Worm (Caenorhabditis elegans): Measurements from ENCODE around the gene F19G12.9.

The F19G12.9 gene

DNA sequence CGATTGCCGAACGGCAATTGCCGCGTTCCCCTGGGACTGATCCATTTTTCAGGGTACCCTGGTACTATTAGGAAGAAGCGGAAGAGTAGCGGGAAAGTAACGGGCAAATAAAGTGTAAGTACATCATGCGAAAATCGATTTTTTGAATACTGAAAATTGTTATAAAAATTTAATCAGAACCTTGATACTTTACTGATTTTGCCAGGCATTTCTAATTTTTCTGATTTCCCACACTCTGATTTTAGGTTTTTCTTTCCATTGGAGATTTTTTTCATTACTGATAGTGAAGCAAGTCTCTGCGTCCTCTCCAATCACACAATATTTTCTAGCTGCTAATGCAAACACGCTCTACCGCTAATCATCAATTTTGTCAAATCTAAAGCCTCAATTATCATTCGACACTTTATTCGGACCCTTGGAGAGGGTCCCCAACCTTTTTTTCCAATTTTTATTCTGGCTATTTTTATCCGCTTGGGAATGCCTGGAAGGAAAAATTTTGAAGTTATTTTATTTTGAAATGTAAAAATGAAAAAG lies at the start of gene F19G12.9:
F19G12.9 (plus strand) TSS at position 51 of the 534 bp plus-strand sequence.
- TF ChIP-seq med-1 (GFP tag; optimal IDR thresholded peaks at IDR 0.05; ENCODE audit: insufficient read depth) (no peak), tab-1 (GFP tag; IDR thresholded peaks at IDR 0.05) (no peak), ref-1 (GFP tag; conservative IDR thresholded peaks at IDR 0.05) (no peak), T22C8.4 (GFP tag; IDR thresholded peaks at IDR 0.05) (no peak), ztf-29 (GFP tag; IDR thresholded peaks at IDR 0.05) (no peak), cog-1 (tag; optimal IDR thresholded peaks at IDR 0.05) (no peak), flt-1 (GFP tag; IDR thresholded peaks at IDR 0.05) (no peak), ztf-23 (GFP tag; IDR thresholded peaks at IDR 0.05) (no peak), klf-2 (GFP tag; conservative IDR thresholded peaks at IDR 0.05) (no peak)

DNA sequence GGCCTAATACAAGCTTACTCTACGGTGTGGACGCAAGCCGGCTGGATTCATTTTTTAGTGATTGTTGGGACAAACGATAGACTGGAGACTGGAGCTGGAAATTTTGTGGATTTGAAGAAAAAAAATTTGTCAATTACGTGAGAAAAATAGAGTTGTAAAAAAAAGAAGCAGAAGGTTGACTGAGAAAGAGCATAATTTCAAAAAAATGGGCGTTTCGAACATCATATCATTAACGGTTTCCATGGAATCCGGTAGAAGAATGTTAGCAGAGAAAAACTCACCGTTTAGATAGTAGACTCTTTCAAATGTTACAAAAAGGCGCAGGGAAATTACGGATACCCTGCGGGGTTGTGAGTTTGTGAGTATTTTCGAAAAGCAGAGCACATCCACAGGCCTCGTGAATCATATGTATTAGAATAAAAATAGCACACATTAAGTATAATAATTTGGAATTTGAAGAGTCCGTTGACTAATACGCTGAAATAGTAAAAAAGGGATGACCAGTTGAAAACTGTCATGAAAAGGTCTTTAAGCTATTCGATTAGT lies 48.2 kb upstream of the F19G12.9 start, which contains the start of gene F56C3.7:
F56C3.7 (minus strand) TSS at position 51 of the 546 bp plus-strand sequence.
- TF ChIP-seq med-1 (GFP tag; optimal IDR thresholded peaks at IDR 0.05; ENCODE audit: insufficient read depth), result no peak
- no peak for TF ChIP-seq tab-1 (GFP tag; IDR thresholded peaks at IDR 0.05)
- no peak for TF ChIP-seq ref-1 (GFP tag; conservative IDR thresholded peaks at IDR 0.05)
- TF ChIP-seq klf-2 (GFP tag; conservative IDR thresholded peaks at IDR 0.05), result no peak
- TF ChIP-seq flt-1 (GFP tag; IDR thresholded peaks at IDR 0.05), result no peak
- no peak for TF ChIP-seq cog-1 (tag; optimal IDR thresholded peaks at IDR 0.05)
- TF ChIP-seq ztf-23 (GFP tag; IDR thresholded peaks at IDR 0.05), result no peak
- TF ChIP-seq T22C8.4 (GFP tag; IDR thresholded peaks at IDR 0.05), result no peak
- TF ChIP-seq ztf-29 (GFP tag; IDR thresholded peaks at IDR 0.05), result no peak

DNA sequence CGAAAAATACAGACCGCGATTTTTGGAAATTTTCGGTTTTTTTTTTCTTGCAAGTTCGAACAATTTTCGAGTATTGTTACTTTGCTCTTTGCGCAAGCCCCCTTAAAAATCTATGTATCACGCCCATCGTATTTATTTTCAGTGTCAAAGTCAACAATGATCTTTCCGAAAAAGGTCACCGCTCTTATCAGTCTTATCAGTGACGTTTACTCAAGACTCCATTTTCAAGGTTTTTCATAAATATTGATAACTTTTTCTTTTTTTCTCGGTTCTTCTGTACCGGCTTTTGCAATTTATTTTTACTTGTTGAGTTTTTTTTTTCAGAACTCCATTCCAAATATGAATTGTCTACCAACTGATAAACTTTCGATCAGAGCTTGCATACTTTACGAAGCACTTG lies 47.3 kb upstream of the F19G12.9 start, which contains the start of gene fbxa-190:
fbxa-190 (plus strand) TSS at position 325 of the 400 bp plus-strand sequence.
- TF ChIP-seq ref-1 (GFP tag; conservative IDR thresholded peaks at IDR 0.05), result no peak
- no peak for TF ChIP-seq T22C8.4 (GFP tag; IDR thresholded peaks at IDR 0.05)
- no peak for TF ChIP-seq ztf-29 (GFP tag; IDR thresholded peaks at IDR 0.05)
- TF ChIP-seq ztf-23 (GFP tag; IDR thresholded peaks at IDR 0.05), result no peak
- no peak for TF ChIP-seq klf-2 (GFP tag; conservative IDR thresholded peaks at IDR 0.05)
- no peak for TF ChIP-seq flt-1 (GFP tag; IDR thresholded peaks at IDR 0.05)
- TF ChIP-seq tab-1 (GFP tag; IDR thresholded peaks at IDR 0.05), result no peak
- TF ChIP-seq cog-1 (tag; optimal IDR thresholded peaks at IDR 0.05), result no peak
- no peak for TF ChIP-seq med-1 (GFP tag; optimal IDR thresholded peaks at IDR 0.05; ENCODE audit: insufficient read depth)

DNA sequence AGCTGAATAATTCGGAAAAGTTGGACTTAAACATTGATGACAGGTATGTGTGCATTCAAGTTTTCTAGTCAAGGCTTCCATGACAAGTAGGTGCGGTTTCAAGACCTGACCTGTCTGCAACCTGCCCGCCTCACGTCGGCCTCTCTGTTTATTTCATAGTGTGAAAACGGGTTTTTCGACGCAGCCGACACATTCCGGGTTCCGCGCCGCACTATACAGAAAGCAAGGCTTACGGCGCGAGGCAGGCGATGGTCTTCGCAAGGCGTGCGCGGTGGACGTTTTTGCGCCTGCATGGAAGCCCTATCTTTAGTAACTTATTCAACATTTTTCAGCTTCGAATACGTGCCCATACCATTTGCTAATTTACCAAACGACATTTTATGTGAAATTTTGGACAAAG lies 46.5 kb upstream of the F19G12.9 start:
- TF ChIP-seq ztf-29 (GFP tag; IDR thresholded peaks at IDR 0.05) (no peak), med-1 (GFP tag; optimal IDR thresholded peaks at IDR 0.05; ENCODE audit: insufficient read depth) (no peak), flt-1 (GFP tag; IDR thresholded peaks at IDR 0.05) (no peak)

DNA sequence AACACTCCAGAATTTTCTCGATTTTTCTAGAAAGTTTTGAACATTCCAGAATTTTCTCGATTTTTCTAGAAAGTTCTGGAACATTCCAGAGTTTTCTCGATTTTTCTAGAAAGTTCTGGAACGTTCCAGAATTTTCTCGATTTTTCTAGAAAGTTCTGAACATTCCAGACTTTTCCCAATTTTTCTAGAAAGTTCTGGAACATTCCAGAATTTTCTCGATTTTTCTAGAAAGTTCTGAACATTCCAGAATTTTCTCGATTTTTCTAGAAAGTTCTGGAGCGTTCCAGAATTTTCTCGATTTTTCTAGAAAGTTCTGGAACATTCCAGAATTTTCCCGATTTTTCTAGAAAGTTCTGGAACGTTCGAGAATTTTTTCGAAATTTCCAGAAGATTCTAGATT lies 43.9 kb upstream of the F19G12.9 start:
- 0 out of 2 replicates have a peak, but pooled peaks have one; percentile 29 for TF ChIP-seq T22C8.4 (GFP tag; IDR thresholded peaks at IDR 0.05)
- TF ChIP-seq ztf-23 (GFP tag; IDR thresholded peaks at IDR 0.05), result 0 out of 2 replicates have a peak, but pooled peaks have one; percentile 51
- TF ChIP-seq klf-2 (GFP tag; conservative IDR thresholded peaks at IDR 0.05), result 0 out of 2 replicates have a peak, but pooled peaks have one; percentile 26
- TF ChIP-seq flt-1 (GFP tag; IDR thresholded peaks at IDR 0.05), result peak; percentile 98
- TF ChIP-seq ref-1 (GFP tag; conservative IDR thresholded peaks at IDR 0.05), result peak; percentile 75
- peak; percentile 83 for TF ChIP-seq tab-1 (GFP tag; IDR thresholded peaks at IDR 0.05)

DNA sequence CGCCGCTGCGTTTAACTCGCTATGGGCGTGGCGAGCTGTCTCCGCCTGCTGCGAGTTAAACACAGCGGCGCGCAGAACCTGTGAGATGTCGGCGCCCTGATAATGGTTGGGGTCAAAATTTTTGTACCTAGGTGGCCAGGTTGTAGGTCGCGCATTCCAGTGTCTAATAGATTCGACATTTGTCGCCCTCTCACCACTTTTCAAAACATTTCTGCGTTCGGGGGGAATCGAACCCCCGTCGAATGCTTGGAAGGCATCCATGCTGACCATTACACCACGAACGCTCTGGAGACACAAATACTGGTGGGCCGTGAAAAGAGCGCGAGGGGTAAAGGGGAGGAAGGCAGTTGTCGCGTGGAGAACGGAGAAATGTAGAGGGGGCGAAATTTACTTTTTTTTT lies 39.6 kb upstream of the F19G12.9 start:
- peak; percentile 93 for TF ChIP-seq ztf-23 (GFP tag; IDR thresholded peaks at IDR 0.05)
- peak; percentile 86 for TF ChIP-seq ref-1 (GFP tag; conservative IDR thresholded peaks at IDR 0.05)
- peak; percentile 92 for TF ChIP-seq klf-2 (GFP tag; conservative IDR thresholded peaks at IDR 0.05)
- TF ChIP-seq flt-1 (GFP tag; IDR thresholded peaks at IDR 0.05), result peak; percentile 94
- TF ChIP-seq ztf-29 (GFP tag; IDR thresholded peaks at IDR 0.05), result peak; percentile 91
- peak; percentile 81 for TF ChIP-seq cog-1 (tag; optimal IDR thresholded peaks at IDR 0.05)
- peak; percentile 94 for TF ChIP-seq tab-1 (GFP tag; IDR thresholded peaks at IDR 0.05)
- TF ChIP-seq T22C8.4 (GFP tag; IDR thresholded peaks at IDR 0.05), result peak; percentile 91
- TF ChIP-seq med-1 (GFP tag; optimal IDR thresholded peaks at IDR 0.05; ENCODE audit: insufficient read depth), result peak; percentile 59

DNA sequence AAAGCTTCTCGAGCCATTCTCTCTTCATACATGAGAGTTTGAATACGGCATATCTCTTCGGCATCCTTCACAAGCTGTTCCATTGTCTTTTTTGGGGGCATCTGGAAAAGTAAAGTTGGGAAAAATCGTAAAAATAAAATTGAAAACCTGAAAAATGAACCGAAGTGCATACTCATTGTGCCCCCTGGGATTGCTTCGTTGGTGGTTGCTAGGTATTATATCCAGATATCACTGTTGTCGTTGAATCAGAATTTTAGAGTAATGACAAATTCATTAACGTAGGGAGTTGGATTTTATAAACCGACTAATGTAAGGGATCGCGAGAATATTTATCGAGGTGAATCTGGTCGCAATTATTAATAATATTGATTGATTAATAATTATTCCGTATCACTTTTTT lies 37.4 kb upstream of the F19G12.9 start, which contains the start of gene F56C3.10:
F56C3.10 (minus strand) TSS at position 101 of the 400 bp plus-strand sequence.
- TF ChIP-seq T22C8.4 (GFP tag; IDR thresholded peaks at IDR 0.05), result no peak
- TF ChIP-seq ztf-23 (GFP tag; IDR thresholded peaks at IDR 0.05), result no peak
- TF ChIP-seq flt-1 (GFP tag; IDR thresholded peaks at IDR 0.05), result no peak
- no peak for TF ChIP-seq ztf-29 (GFP tag; IDR thresholded peaks at IDR 0.05)
- TF ChIP-seq tab-1 (GFP tag; IDR thresholded peaks at IDR 0.05), result no peak
- TF ChIP-seq ref-1 (GFP tag; conservative IDR thresholded peaks at IDR 0.05), result no peak
- TF ChIP-seq cog-1 (tag; optimal IDR thresholded peaks at IDR 0.05), result no peak
- TF ChIP-seq med-1 (GFP tag; optimal IDR thresholded peaks at IDR 0.05; ENCODE audit: insufficient read depth), result no peak
- no peak for TF ChIP-seq klf-2 (GFP tag; conservative IDR thresholded peaks at IDR 0.05)

DNA sequence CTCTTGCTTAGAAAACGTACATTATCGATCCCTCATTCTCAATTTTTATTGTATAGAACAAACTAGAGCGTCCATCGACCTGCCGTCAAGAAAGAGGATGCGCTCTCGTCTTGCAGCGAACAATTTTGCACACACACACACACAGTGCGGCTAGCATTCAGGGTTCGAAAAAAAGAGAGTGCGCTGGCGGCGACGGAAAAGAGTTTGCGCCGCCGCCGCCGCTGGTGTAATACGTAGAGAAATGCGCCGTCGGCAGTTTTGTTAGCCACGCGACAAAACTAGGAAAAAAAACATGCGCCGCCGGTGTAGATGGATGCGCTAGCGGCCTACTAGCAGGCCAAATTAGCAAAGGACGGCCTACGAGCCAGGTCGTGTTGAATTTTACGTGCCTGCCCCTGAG lies 35.5 kb upstream of the F19G12.9 start:
- TF ChIP-seq tab-1 (GFP tag; IDR thresholded peaks at IDR 0.05), result no peak

DNA sequence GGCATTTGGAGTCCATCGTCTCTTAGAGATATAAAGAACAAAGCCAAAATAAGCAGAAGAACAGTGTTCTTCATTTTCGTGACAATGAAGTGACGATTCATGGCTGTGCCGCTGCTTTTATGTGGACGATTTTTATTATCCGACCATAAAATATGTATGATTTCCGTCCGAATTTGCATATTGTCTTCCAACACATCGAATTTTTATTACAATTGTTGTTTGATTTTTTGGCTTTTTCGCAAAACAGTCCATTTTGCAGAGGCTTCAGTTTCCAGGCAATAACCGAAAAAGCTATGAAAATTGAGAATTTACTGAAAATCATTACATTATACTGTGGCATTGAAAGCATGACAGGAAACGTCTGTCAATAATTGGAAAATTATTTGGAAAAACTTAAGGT lies 34.5 kb upstream of the F19G12.9 start, which contains the start of gene F56C3.8:
F56C3.8 (minus strand) TSS at position 101 of the 400 bp plus-strand sequence.
- TF ChIP-seq ztf-29 (GFP tag; IDR thresholded peaks at IDR 0.05) (no peak), klf-2 (GFP tag; conservative IDR thresholded peaks at IDR 0.05) (no peak), tab-1 (GFP tag; IDR thresholded peaks at IDR 0.05) (no peak), flt-1 (GFP tag; IDR thresholded peaks at IDR 0.05) (no peak), cog-1 (tag; optimal IDR thresholded peaks at IDR 0.05) (no peak), ref-1 (GFP tag; conservative IDR thresholded peaks at IDR 0.05) (no peak), T22C8.4 (GFP tag; IDR thresholded peaks at IDR 0.05) (no peak), med-1 (GFP tag; optimal IDR thresholded peaks at IDR 0.05; ENCODE audit: insufficient read depth) (no peak), ztf-23 (GFP tag; IDR thresholded peaks at IDR 0.05) (no peak)

Data from whole organism, midembryonic.